Worm (Caenorhabditis elegans) whole organism, L4 larva: Measurements from ENCODE around the gene sun-1.

ENCODE experiments used
- F10B5.3 ChIP-seq: sonication (generic microtip); optimal IDR thresholded peaks from 2 replicates; lab custom pipeline; 2016; ENCODE audit warnings: mild to moderate bottlenecking, missing genetic modification characterization, missing compliant biosample characterization
- F44E2.7 ChIP-seq: fragments of 200-800 bp; sonication (Bioruptor generic); IDR thresholded peaks from 2 replicates; pipeline ENCODE4 v2.1.2; 2022; ENCODE audit warnings: missing genetic modification characterization, missing compliant biosample characterization
- R02D3.7 ChIP-seq: fragments of 150-350 bp; sonication (generic microtip); optimal IDR thresholded peaks from 3 replicates; lab custom pipeline; 2014; ENCODE audit warnings: missing biosample characterization, missing genetic modification characterization
- T20F7.1 ChIP-seq: fragments of 200-800 bp; sonication (Bioruptor generic); optimal IDR thresholded peaks from 2 replicates; lab custom pipeline; 2018; ENCODE audit warnings: mild to moderate bottlenecking, missing genetic modification characterization, missing compliant biosample characterization
- Y105C5A.15 ChIP-seq: fragments of 200-800 bp; sonication (Bioruptor generic); IDR thresholded peaks from 2 replicates; pipeline ENCODE4 v1.3.6; 2022; ENCODE audit warnings: missing genetic modification characterization, missing compliant biosample characterization
- ama-1 ChIP-seq: fragments of 150-350 bp; optimal IDR thresholded peaks from 2 replicates; lab custom pipeline; 2014; ENCODE audit warnings: inconsistent platforms, mixed read lengths
- ceh-44 ChIP-seq: fragments of 200-800 bp; sonication (Bioruptor generic); IDR thresholded peaks from 2 replicates; pipeline ENCODE4 v1.3.6; 2022; ENCODE audit warnings: missing genetic modification reagents, missing genetic modification characterization, missing compliant biosample characterization
- cey-2 ChIP-seq: sonication (generic microtip); optimal IDR thresholded peaks from 3 replicates; lab custom pipeline; 2017; ENCODE audit warnings: missing genetic modification characterization, mild to moderate bottlenecking, missing compliant biosample characterization, antibody characterized with exemption, borderline replicate concordance; ENCODE audit not compliant: insufficient read depth
- daf-12 ChIP-seq: fragments of 150-350 bp; optimal IDR thresholded peaks from 2 replicates; lab custom pipeline; 2014; ENCODE audit warnings: missing biosample characterization, missing genetic modification reagents, missing genetic modification characterization
- daf-16 ChIP-seq, 3 experiments: sonication (generic microtip); optimal IDR thresholded peaks; 2 replicates each; lab custom pipeline; 2016 to 2017; ENCODE audit warnings: missing genetic modification characterization in 3 of 3, missing genetic modification reagents in 3 of 3, mild to moderate bottlenecking in 2 of 3, missing compliant biosample characterization in 2 of 3, missing biosample characterization in 1 of 3, moderate library complexity in 1 of 3
- daf-19 ChIP-seq: fragments of 200-800 bp; sonication (Bioruptor generic); conservative IDR thresholded peaks from 2 replicates; pipeline ENCODE4 v1.3.6; 2022; ENCODE audit warnings: missing genetic modification characterization, missing compliant biosample characterization
- dmd-6 ChIP-seq: fragments of 200-800 bp; sonication (Bioruptor generic); IDR thresholded peaks from 2 replicates; pipeline ENCODE4 v1.3.6; 2022; ENCODE audit warnings: missing genetic modification reagents, missing genetic modification characterization, missing compliant biosample characterization
- dmd-9 ChIP-seq: fragments of 200-800 bp; sonication (Bioruptor generic); IDR thresholded peaks from 2 replicates; pipeline ENCODE4 v1.3.6; 2022; ENCODE audit warnings: missing genetic modification reagents, missing genetic modification characterization, missing compliant biosample characterization
- duxl-1 ChIP-seq: sonication (generic microtip); optimal IDR thresholded peaks from 2 replicates; lab custom pipeline; 2016; ENCODE audit warnings: mild to moderate bottlenecking, missing genetic modification characterization, moderate library complexity, missing compliant biosample characterization; ENCODE audit not compliant: poor library complexity
- dve-1 ChIP-seq: sonication (generic microtip); optimal IDR thresholded peaks from 2 replicates; lab custom pipeline; 2017; ENCODE audit warnings: antibody characterized with exemption, mild to moderate bottlenecking, missing genetic modification characterization, missing compliant biosample characterization; ENCODE audit not compliant: insufficient read depth
- egl-27 ChIP-seq: sonication (generic microtip); optimal IDR thresholded peaks from 3 replicates; lab custom pipeline; 2017; ENCODE audit warnings: missing biosample characterization, missing genetic modification reagents, missing genetic modification characterization
- egl-43 ChIP-seq: fragments of 200-800 bp; sonication (Bioruptor generic); IDR thresholded peaks from 2 replicates; pipeline ENCODE4 v1.3.6; 2022; ENCODE audit warnings: missing genetic modification reagents, missing genetic modification characterization, missing compliant biosample characterization
- hlh-11 ChIP-seq: fragments of 200-800 bp; sonication (Bioruptor generic); optimal IDR thresholded peaks from 2 replicates; lab custom pipeline; 2018; ENCODE audit warnings: mild to moderate bottlenecking, missing genetic modification characterization, missing compliant biosample characterization
- lim-7 ChIP-seq: fragments of 200-800 bp; sonication (Bioruptor generic); IDR thresholded peaks from 2 replicates; pipeline ENCODE4 v1.3.6; 2022; ENCODE audit warnings: missing genetic modification characterization, missing compliant biosample characterization
- lin-13 ChIP-seq: fragments of 150-350 bp; optimal IDR thresholded peaks from 2 replicates; lab custom pipeline; 2014; ENCODE audit warnings: missing biosample characterization, missing genetic modification reagents, missing genetic modification characterization
- lin-15B ChIP-seq: fragments of 150-350 bp; sonication (generic microtip); optimal IDR thresholded peaks from 3 replicates; lab custom pipeline; 2014; ENCODE audit warnings: missing biosample characterization, missing genetic modification characterization
- lin-38 ChIP-seq: fragments of 200-800 bp; sonication (Bioruptor generic); IDR thresholded peaks from 2 replicates; pipeline ENCODE4 v1.3.6; 2022; ENCODE audit warnings: missing genetic modification reagents, missing genetic modification characterization, missing compliant biosample characterization
- lin-39 ChIP-seq: fragments of 150-350 bp; optimal IDR thresholded peaks from 2 replicates; lab custom pipeline; 2014; ENCODE audit warnings: missing biosample characterization, missing genetic modification reagents, missing genetic modification characterization
- lir-3 ChIP-seq: sonication (generic microtip); optimal IDR thresholded peaks from 2 replicates; lab custom pipeline; 2016; ENCODE audit warnings: mild to moderate bottlenecking, missing genetic modification characterization, missing compliant biosample characterization
- lsy-2 ChIP-seq, 2 experiments: fragments of 150-350 bp in 1 of 2; sonication (generic microtip) in 1 of 2; optimal IDR thresholded peaks; 2 replicates each; lab custom pipeline; 2014 to 2017; ENCODE audit warnings: missing biosample characterization in 2 of 2, missing genetic modification characterization in 2 of 2
- madf-9 ChIP-seq: fragments of 200-800 bp; sonication (Bioruptor generic); conservative IDR thresholded peaks from 2 replicates; pipeline ENCODE4 v1.3.6; 2022; ENCODE audit warnings: missing genetic modification reagents, missing genetic modification characterization, missing compliant biosample characterization
- mes-2 ChIP-seq: sonication (generic microtip); optimal IDR thresholded peaks from 2 replicates; lab custom pipeline; 2016; ENCODE audit warnings: missing genotype, mild to moderate bottlenecking, missing genetic modification characterization, missing compliant biosample characterization; ENCODE audit not compliant: poor library complexity, severe bottlenecking
- mxl-2 ChIP-seq: fragments of 200-800 bp; sonication (Bioruptor generic); conservative IDR thresholded peaks from 2 replicates; pipeline ENCODE4 v1.3.6; 2022; ENCODE audit warnings: missing genetic modification reagents, missing genetic modification characterization, missing compliant biosample characterization
- mxl-3 ChIP-seq: fragments of 200-800 bp; sonication (Bioruptor generic); optimal IDR thresholded peaks from 2 replicates; lab custom pipeline; 2018; ENCODE audit warnings: mild to moderate bottlenecking, missing genetic modification characterization, missing compliant biosample characterization
- nhr-10 ChIP-seq: fragments of 150-350 bp; optimal IDR thresholded peaks from 2 replicates; lab custom pipeline; 2014; ENCODE audit warnings: missing biosample characterization, missing genetic modification characterization
- nhr-102 ChIP-seq: sonication (generic microtip); optimal IDR thresholded peaks from 2 replicates; lab custom pipeline; 2016; ENCODE audit warnings: mild to moderate bottlenecking, missing genetic modification characterization, moderate library complexity, missing compliant biosample characterization
- nhr-28 ChIP-seq: fragments of 150-350 bp; optimal IDR thresholded peaks from 2 replicates; lab custom pipeline; 2014; ENCODE audit warnings: missing biosample characterization, missing genetic modification characterization
- nhr-41 ChIP-seq: fragments of 200-800 bp; sonication (Bioruptor generic); IDR thresholded peaks from 2 replicates; pipeline ENCODE4 v1.3.6; 2022; ENCODE audit warnings: missing genetic modification reagents, missing genetic modification characterization, missing compliant biosample characterization
- nhr-6 ChIP-seq: fragments of 150-350 bp; optimal IDR thresholded peaks from 2 replicates; lab custom pipeline; 2014; ENCODE audit warnings: missing biosample characterization, missing genetic modification characterization
- nhr-77 ChIP-seq: fragments of 150-350 bp; optimal IDR thresholded peaks from 2 replicates; lab custom pipeline; 2014; ENCODE audit warnings: missing biosample characterization, missing genetic modification characterization
- pqm-1 ChIP-seq: sonication (generic microtip); optimal IDR thresholded peaks from 2 replicates; lab custom pipeline; 2017; ENCODE audit warnings: missing biosample characterization, missing genetic modification characterization
- saeg-2 ChIP-seq: fragments of 200-800 bp; sonication (Bioruptor generic); IDR thresholded peaks from 2 replicates; pipeline ENCODE4 v1.3.6; 2022; ENCODE audit warnings: missing genetic modification reagents, missing genetic modification characterization, missing compliant biosample characterization
- sdz-12 ChIP-seq: fragments of 200-800 bp; sonication (Bioruptor generic); optimal IDR thresholded peaks from 2 replicates; lab custom pipeline; 2018; ENCODE audit warnings: mild to moderate bottlenecking, missing genetic modification characterization, missing compliant biosample characterization
- set-16 ChIP-seq: fragments of 200-800 bp; sonication (Bioruptor generic); IDR thresholded peaks from 2 replicates; pipeline ENCODE4 v1.3.6; 2022; ENCODE audit warnings: missing genetic modification reagents, missing genetic modification characterization, missing compliant biosample characterization
- skn-1 ChIP-seq: fragments of 150-350 bp; optimal IDR thresholded peaks from 2 replicates; lab custom pipeline; 2014; ENCODE audit warnings: missing biosample characterization, missing genetic modification characterization
- spr-1 ChIP-seq: sonication (generic microtip); optimal IDR thresholded peaks from 2 replicates; lab custom pipeline; 2016; ENCODE audit warnings: mild to moderate bottlenecking, missing genetic modification characterization, missing compliant biosample characterization
- tra-1 ChIP-seq: fragments of 200-800 bp; sonication (Bioruptor generic); IDR thresholded peaks from 2 replicates; pipeline ENCODE4 v1.3.6; 2022; ENCODE audit warnings: missing genetic modification reagents, missing genetic modification characterization, missing compliant biosample characterization
- unc-62 ChIP-seq, 3 experiments: fragments of 150-350 bp in 1 of 3; sonication (generic microtip); optimal IDR thresholded peaks in 2 of 3; peaks in 1 of 3; 1 replicate in 1 of 3; 2 replicates in 2 of 3; lab custom pipeline; 2014 to 2017; ENCODE audit warnings: missing biosample characterization in 3 of 3, missing genetic modification characterization in 3 of 3, missing genetic modification reagents in 3 of 3, missing genotype in 1 of 3
- vab-7 ChIP-seq: fragments of 200-800 bp; sonication (Bioruptor generic); IDR thresholded peaks from 2 replicates; pipeline ENCODE4 v1.3.6; 2022; ENCODE audit warnings: missing genetic modification reagents, missing genetic modification characterization, missing compliant biosample characterization
- zag-1 ChIP-seq: fragments of 150-350 bp; optimal IDR thresholded peaks from 2 replicates; lab custom pipeline; 2014; ENCODE audit warnings: missing biosample characterization, missing genetic modification characterization
- zfp-3 ChIP-seq: fragments of 200-800 bp; sonication (Bioruptor generic); conservative IDR thresholded peaks from 2 replicates; pipeline ENCODE4 v1.3.6; 2022; ENCODE audit warnings: missing genetic modification reagents, missing genetic modification characterization, missing compliant biosample characterization
- zip-11 ChIP-seq: fragments of 200-800 bp; sonication (Bioruptor generic); IDR thresholded peaks from 2 replicates; pipeline ENCODE4 v1.3.6; 2022; ENCODE audit warnings: missing genetic modification characterization, missing compliant biosample characterization
- ztf-11 ChIP-seq: fragments of 150-350 bp; optimal IDR thresholded peaks from 2 replicates; lab custom pipeline; 2014; ENCODE audit warnings: missing biosample characterization, missing genetic modification characterization

sun-1 gene

DNA sequence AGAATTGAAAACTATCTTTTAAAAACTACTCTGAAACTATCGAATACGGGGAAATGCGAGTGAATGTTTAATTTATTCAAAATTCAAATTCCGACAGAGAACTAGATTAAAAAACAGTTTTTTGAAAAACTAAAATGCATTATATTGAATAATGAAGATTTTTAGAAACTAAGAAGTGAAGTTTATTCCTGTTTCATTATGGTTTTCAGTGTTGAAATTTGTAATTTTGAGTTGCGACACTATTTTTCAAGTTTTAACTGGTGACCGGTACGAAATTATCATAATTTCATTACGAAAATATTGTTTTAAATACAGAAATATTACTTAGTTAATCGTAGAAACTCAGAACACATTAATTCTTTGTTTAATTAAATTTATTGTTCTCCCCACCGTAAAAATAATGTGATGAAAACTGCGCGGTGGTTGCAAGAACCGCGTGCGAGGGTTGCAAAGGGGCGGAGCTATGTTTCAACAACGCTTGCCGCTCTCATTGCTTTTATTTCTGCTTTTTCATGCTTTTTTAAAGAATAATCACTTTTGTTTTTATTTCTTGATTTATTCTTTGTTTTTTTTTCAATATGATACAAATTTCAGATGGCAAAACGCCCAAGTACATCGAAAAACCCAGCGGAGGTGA lies 17.1 kb downstream of the sun-1 start, which contains the start of gene him-17 (continued):
- TF ChIP-seq ztf-11 (tag; lab: Kevin White, UChicago) (no peak), mes-2 (tag; lab: Kevin White, UChicago) (peak; percentile 88), T20F7.1 (GFP tag; lab: Kevin White, UChicago) (no peak), R02D3.7 (tag; lab: Kevin White, UChicago) (no peak), nhr-6 (tag; lab: Kevin White, UChicago) (peak; percentile 53), ceh-44 (GFP tag; lab: Robert Waterston, UW) (no peak), egl-43 (GFP tag; lab: Robert Waterston, UW) (no peak), lin-39 (no peak), duxl-1 (tag; lab: Kevin White, UChicago) (peak; percentile 37), dve-1 (peak; percentile 62), hlh-11 (tag; lab: Kevin White, UChicago) (peak; percentile 32), lsy-2 (tag; optimal IDR thresholded peaks at IDR 0.05; lab: Kevin White, UChicago) (no peak), nhr-77 (no peak), mxl-2 (no peak), lin-38 (GFP tag; lab: Robert Waterston, UW) (peak; percentile 34), cey-2 (no peak)

DNA sequence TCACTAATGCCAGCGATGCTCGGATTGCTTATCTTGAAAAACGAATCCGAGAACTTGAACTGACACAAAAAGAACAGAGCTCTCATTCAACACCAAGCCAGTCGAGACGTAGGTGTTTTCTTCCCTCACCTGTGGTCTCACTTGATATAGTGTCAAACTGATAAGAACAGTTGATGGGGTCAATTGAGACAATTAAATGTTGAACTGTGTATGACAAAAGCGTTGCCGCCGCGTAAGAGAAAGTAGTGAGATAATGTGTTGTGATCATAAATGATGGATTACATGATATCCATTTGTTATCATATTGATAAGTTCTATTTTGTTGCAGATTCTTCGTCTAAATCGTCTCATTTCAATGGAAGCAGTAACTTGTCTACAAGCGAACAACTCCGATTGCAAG lies 19.6 kb downstream of the sun-1 start:
- TF ChIP-seq madf-9 (GFP tag; lab: Robert Waterston, UW), result no peak
- TF ChIP-seq dve-1, result no peak
- TF ChIP-seq nhr-102 (tag; lab: Kevin White, UChicago), result no peak
- TF ChIP-seq set-16 (GFP tag; lab: Robert Waterston, UW), result no peak
- TF ChIP-seq Y105C5A.15 (GFP tag; lab: Robert Waterston, UW), result no peak
- TF ChIP-seq egl-27, result no peak
- peak; percentile 9 for TF ChIP-seq mxl-3
- no peak for TF ChIP-seq daf-12 (tag; lab: Kevin White, UChicago)
- TF ChIP-seq nhr-28, result peak; percentile 56
- TF ChIP-seq F10B5.3 (tag; lab: Kevin White, UChicago), result no peak
- TF ChIP-seq nhr-77, result no peak
- TF ChIP-seq saeg-2 (GFP tag; lab: Robert Waterston, UW), result no peak
- TF ChIP-seq daf-16 (GFP tag; optimal IDR thresholded peaks at IDR 0.05; lab: Kevin White, UChicago), result no peak
- peak; percentile 5 for TF ChIP-seq daf-16 (tag; optimal IDR thresholded peaks at IDR 0.05; lab: Kevin White, UChicago)
- TF ChIP-seq pqm-1 (tag; lab: Kevin White, UChicago), result no peak
- no peak for TF ChIP-seq skn-1 (tag; lab: Kevin White, UChicago)
- no peak for TF ChIP-seq F44E2.7 (GFP tag; lab: Robert Waterston, UW)
- no peak for TF ChIP-seq lim-7 (GFP tag; lab: Robert Waterston, UW)
- TF ChIP-seq lir-3, result no peak
- peak; percentile 27; the same call in 1 of the 2 replicates for TF ChIP-seq nhr-41 (GFP tag; lab: Robert Waterston, UW)
- no peak for TF ChIP-seq unc-62 (GFP tag; optimal IDR thresholded peaks at IDR 0.05 in 1 of 2; lab: Kevin White, UChicago)
- TF ChIP-seq unc-62 (tag; optimal IDR thresholded peaks at IDR 0.05; lab: Kevin White, UChicago), result no peak
- no peak for TF ChIP-seq lin-13
- TF ChIP-seq vab-7 (GFP tag; lab: Robert Waterston, UW), result no peak
- TF ChIP-seq R02D3.7 (tag; lab: Kevin White, UChicago), result no peak
- no peak for TF ChIP-seq lin-15B (tag; lab: Kevin White, UChicago)
- no peak for TF ChIP-seq mes-2 (tag; lab: Kevin White, UChicago)
- TF ChIP-seq spr-1 (tag; lab: Kevin White, UChicago), result no peak
- TF ChIP-seq nhr-10 (tag; lab: Kevin White, UChicago), result no peak
- no peak for TF ChIP-seq zag-1
- no peak for TF ChIP-seq daf-19 (GFP tag; lab: Robert Waterston, UW)
- no peak for TF ChIP-seq dmd-9 (GFP tag; lab: Robert Waterston, UW)
- no peak for TF ChIP-seq zip-11
- TF ChIP-seq tra-1 (GFP tag; lab: Robert Waterston, UW), result no peak
- TF ChIP-seq dmd-6 (GFP tag; lab: Robert Waterston, UW), result no peak
- TF ChIP-seq ama-1, result no peak
- no peak for TF ChIP-seq sdz-12
- TF ChIP-seq zfp-3, result no peak
